Worm (Caenorhabditis elegans) whole organism, L1 larva: Measurements from ENCODE around the gene C50D2.7.

Experiments
- C16A3.4 ChIP-seq: fragments of 150-350 bp; optimal IDR thresholded peaks from 2 replicates; lab custom pipeline; 2014; ENCODE audit warnings: missing biosample characterization, missing genetic modification characterization
- C34B4.2 ChIP-seq: sonication (generic microtip); optimal IDR thresholded peaks from 2 replicates; lab custom pipeline; 2017; ENCODE audit warnings: mild to moderate bottlenecking, missing genetic modification characterization, missing compliant biosample characterization
- aha-1 ChIP-seq: fragments of 150-350 bp; optimal IDR thresholded peaks from 2 replicates; lab custom pipeline; 2014; ENCODE audit warnings: missing biosample characterization, missing genetic modification characterization
- alr-1 ChIP-seq: fragments of 200-800 bp; sonication (Bioruptor generic); optimal IDR thresholded peaks from 2 replicates; lab custom pipeline; 2018; ENCODE audit warnings: borderline replicate concordance, mild to moderate bottlenecking, missing genetic modification characterization, missing compliant biosample characterization
- blmp-1 ChIP-seq: fragments of 150-350 bp; optimal IDR thresholded peaks from 2 replicates; lab custom pipeline; 2014; ENCODE audit warnings: missing biosample characterization, missing genetic modification characterization
- ceh-63 ChIP-seq: fragments of 200-800 bp; sonication (Bioruptor generic); optimal IDR thresholded peaks from 2 replicates; lab custom pipeline; 2018; ENCODE audit warnings: mild to moderate bottlenecking, missing genetic modification characterization, missing compliant biosample characterization
- ceh-82 ChIP-seq, 3 experiments: fragments of 150-350 bp in 1 of 3; sonication (generic microtip) in 2 of 3; optimal IDR thresholded peaks; 2 replicates each; lab custom pipeline; 2014 to 2017; ENCODE audit warnings: missing biosample characterization in 3 of 3, missing genetic modification characterization in 3 of 3
- ceh-88 ChIP-seq: fragments of 200-800 bp; sonication (Bioruptor generic); IDR thresholded peaks from 2 replicates; pipeline ENCODE4 v1.3.6; 2022; ENCODE audit warnings: missing genetic modification characterization, missing compliant biosample characterization
- ceh-90 ChIP-seq: sonication (generic microtip); optimal IDR thresholded peaks from 2 replicates; lab custom pipeline; 2016; ENCODE audit warnings: missing genetic modification characterization, missing compliant biosample characterization
- ces-1 ChIP-seq: fragments of 150-350 bp; optimal IDR thresholded peaks from 2 replicates; lab custom pipeline; 2014; ENCODE audit warnings: missing biosample characterization, missing genetic modification reagents, missing genetic modification characterization
- dpl-1 ChIP-seq, 3 experiments: fragments of 150-350 bp in 2 of 3; sonication (generic microtip) in 1 of 3; optimal IDR thresholded peaks; 2 replicates each; lab custom pipeline; 2014 to 2017; ENCODE audit warnings: missing biosample characterization in 3 of 3, missing genetic modification characterization in 3 of 3, missing genetic modification reagents in 3 of 3
- dsc-1 ChIP-seq: sonication (generic microtip); optimal IDR thresholded peaks from 2 replicates; lab custom pipeline; 2016; ENCODE audit warnings: mild to moderate bottlenecking, missing genetic modification characterization, missing compliant biosample characterization
- efl-1 ChIP-seq, 4 experiments: fragments of 150-350 bp; optimal IDR thresholded peaks in 3 of 4; peaks in 1 of 4; 1 replicate in 1 of 4; 2 replicates in 3 of 4; lab custom pipeline; 2014; ENCODE audit warnings: missing biosample characterization in 2 of 4, missing genetic modification characterization in 2 of 4, missing genetic modification reagents in 2 of 4
- elt-2 ChIP-seq: sonication (generic microtip); optimal IDR thresholded peaks from 2 replicates; lab custom pipeline; 2016; ENCODE audit warnings: missing genetic modification characterization, mild to moderate bottlenecking, inconsistent platforms, missing compliant biosample characterization, missing genetic modification reagents
- ets-5 ChIP-seq: fragments of 200-800 bp; sonication (Bioruptor generic); IDR thresholded peaks from 2 replicates; pipeline ENCODE4 v1.3.6; 2022; ENCODE audit warnings: missing genetic modification characterization, missing compliant biosample characterization
- fkh-4 ChIP-seq: sonication (generic microtip); optimal IDR thresholded peaks from 2 replicates; lab custom pipeline; 2016; ENCODE audit warnings: missing compliant biosample characterization, missing genetic modification characterization, borderline replicate concordance
- fkh-8 ChIP-seq: sonication (generic microtip); optimal IDR thresholded peaks from 2 replicates; lab custom pipeline; 2016; ENCODE audit warnings: mild to moderate bottlenecking, missing genetic modification characterization, missing compliant biosample characterization
- grh-1 ChIP-seq: fragments of 200-800 bp; sonication (Bioruptor generic); IDR thresholded peaks from 2 replicates; pipeline ENCODE4 v1.3.6; 2022; ENCODE audit warnings: missing genetic modification reagents, missing genetic modification characterization, missing compliant biosample characterization
- hlh-17 ChIP-seq: fragments of 200-800 bp; sonication (Bioruptor generic); optimal IDR thresholded peaks from 2 replicates; lab custom pipeline; 2018; ENCODE audit warnings: missing genetic modification characterization, mild to moderate bottlenecking, missing compliant biosample characterization, moderate library complexity, borderline replicate concordance
- hlh-4 ChIP-seq: sonication (generic microtip); optimal IDR thresholded peaks from 2 replicates; lab custom pipeline; 2016; ENCODE audit warnings: mild to moderate bottlenecking, missing genetic modification characterization, missing compliant biosample characterization
- isw-1 ChIP-seq: fragments of 200-800 bp; sonication (Bioruptor generic); IDR thresholded peaks from 2 replicates; pipeline ENCODE4 v1.3.6; 2022; ENCODE audit warnings: missing genetic modification characterization, missing compliant biosample characterization
- jun-1 ChIP-seq: fragments of 150-350 bp; optimal IDR thresholded peaks from 2 replicates; lab custom pipeline; 2014; ENCODE audit warnings: missing biosample characterization, missing genetic modification reagents, missing genetic modification characterization
- lin-13 ChIP-seq: fragments of 150-350 bp; optimal IDR thresholded peaks from 2 replicates; lab custom pipeline; 2014; ENCODE audit warnings: missing biosample characterization, missing genetic modification reagents, missing genetic modification characterization
- lin-15B ChIP-seq: fragments of 150-350 bp; sonication (generic microtip); optimal IDR thresholded peaks from 3 replicates; lab custom pipeline; 2014; ENCODE audit warnings: missing biosample characterization, missing genetic modification characterization
- lin-39 ChIP-seq: fragments of 150-350 bp; optimal IDR thresholded peaks from 2 replicates; lab custom pipeline; 2014; ENCODE audit warnings: missing biosample characterization, missing genetic modification reagents, missing genetic modification characterization
- lsy-2 ChIP-seq, 2 experiments: fragments of 150-350 bp; optimal IDR thresholded peaks; 2 replicates each; lab custom pipeline; 2014; ENCODE audit warnings: missing biosample characterization in 2 of 2, missing genetic modification characterization in 2 of 2
- mdl-1 ChIP-seq, 2 experiments: fragments of 150-350 bp; optimal IDR thresholded peaks; 2 replicates each; lab custom pipeline; 2014 to 2017; ENCODE audit warnings: missing biosample characterization in 2 of 2, missing genetic modification characterization in 2 of 2, inconsistent platforms in 1 of 2
- mef-2 ChIP-seq: fragments of 150-350 bp; optimal IDR thresholded peaks from 2 replicates; lab custom pipeline; 2014; ENCODE audit warnings: missing biosample characterization, missing genetic modification characterization
- mep-1 ChIP-seq: fragments of 150-350 bp; optimal IDR thresholded peaks from 2 replicates; lab custom pipeline; 2014; ENCODE audit warnings: missing biosample characterization, missing genetic modification characterization
- nhr-11 ChIP-seq: fragments of 150-350 bp; optimal IDR thresholded peaks from 2 replicates; lab custom pipeline; 2014; ENCODE audit warnings: missing biosample characterization, missing genetic modification characterization
- nhr-12 ChIP-seq: sonication (generic microtip); optimal IDR thresholded peaks from 2 replicates; lab custom pipeline; 2017; ENCODE audit warnings: missing biosample characterization, missing genetic modification characterization
- nhr-47 ChIP-seq: sonication (generic microtip); optimal IDR thresholded peaks from 2 replicates; lab custom pipeline; 2016; ENCODE audit warnings: mild to moderate bottlenecking, missing genetic modification characterization, moderate library complexity, missing compliant biosample characterization
- nhr-71 ChIP-seq: sonication (generic microtip); optimal IDR thresholded peaks from 2 replicates; lab custom pipeline; 2016; ENCODE audit warnings: mild to moderate bottlenecking, missing genetic modification characterization, moderate library complexity, missing compliant biosample characterization
- nhr-76 ChIP-seq: sonication (generic microtip); optimal IDR thresholded peaks from 2 replicates; lab custom pipeline; 2017; ENCODE audit warnings: missing biosample characterization, missing genetic modification characterization
- nhr-77 ChIP-seq: fragments of 150-350 bp; optimal IDR thresholded peaks from 2 replicates; lab custom pipeline; 2014; ENCODE audit warnings: missing biosample characterization, missing genetic modification characterization
- nhr-84 ChIP-seq: sonication (generic microtip); optimal IDR thresholded peaks from 2 replicates; lab custom pipeline; 2017; ENCODE audit warnings: missing biosample characterization, missing genetic modification characterization
- pax-3 ChIP-seq: fragments of 200-800 bp; sonication (Bioruptor generic); optimal IDR thresholded peaks from 2 replicates; lab custom pipeline; 2018; ENCODE audit warnings: mild to moderate bottlenecking, missing genetic modification characterization, moderate library complexity, missing compliant biosample characterization
- skn-1 ChIP-seq: fragments of 150-350 bp; optimal IDR thresholded peaks from 2 replicates; lab custom pipeline; 2014; ENCODE audit warnings: missing biosample characterization, missing genetic modification characterization
- snpc-4 ChIP-seq: fragments of 150-350 bp; optimal IDR thresholded peaks from 2 replicates; lab custom pipeline; 2014; ENCODE audit warnings: missing biosample characterization, missing genetic modification characterization
- sup-37 ChIP-seq: fragments of 200-800 bp; sonication (Bioruptor generic); optimal IDR thresholded peaks from 2 replicates; lab custom pipeline; 2018; ENCODE audit warnings: mild to moderate bottlenecking, missing genetic modification characterization, missing compliant biosample characterization
- tbx-2 ChIP-seq: sonication (generic microtip); optimal IDR thresholded peaks from 2 replicates; lab custom pipeline; 2016; ENCODE audit warnings: missing genetic modification characterization, missing compliant biosample characterization
- tlp-1 ChIP-seq: fragments of 150-350 bp; optimal IDR thresholded peaks from 2 replicates; lab custom pipeline; 2014; ENCODE audit warnings: missing biosample characterization, missing genetic modification characterization
- unc-130 ChIP-seq: fragments of 150-350 bp; optimal IDR thresholded peaks from 2 replicates; lab custom pipeline; 2017; ENCODE audit warnings: missing biosample characterization, missing genetic modification characterization, inconsistent platforms
- unc-30 ChIP-seq: sonication (generic microtip); optimal IDR thresholded peaks from 2 replicates; lab custom pipeline; 2017; ENCODE audit warnings: missing biosample characterization, missing genetic modification characterization
- unc-62 ChIP-seq: fragments of 150-350 bp; optimal IDR thresholded peaks from 2 replicates; lab custom pipeline; 2014; ENCODE audit warnings: missing biosample characterization, missing genetic modification reagents, missing genetic modification characterization
- unc-86 ChIP-seq: sonication (generic microtip); optimal IDR thresholded peaks from 2 replicates; lab custom pipeline; 2016; ENCODE audit warnings: missing genetic modification characterization, missing compliant biosample characterization
- unc-98 ChIP-seq: fragments of 200-800 bp; sonication (Bioruptor generic); IDR thresholded peaks from 2 replicates; pipeline ENCODE4 v1.3.6; 2022; ENCODE audit warnings: missing genetic modification characterization, missing compliant biosample characterization
- vab-15 ChIP-seq: sonication (generic microtip); optimal IDR thresholded peaks from 2 replicates; lab custom pipeline; 2017; ENCODE audit warnings: missing genotype, mild to moderate bottlenecking, missing genetic modification characterization, missing compliant biosample characterization
- xbp-1 ChIP-seq: sonication (generic microtip); optimal IDR thresholded peaks from 2 replicates; lab custom pipeline; 2016; ENCODE audit warnings: missing genetic modification characterization, missing compliant biosample characterization
- zag-1 ChIP-seq: fragments of 150-350 bp; optimal IDR thresholded peaks from 2 replicates; lab custom pipeline; 2014; ENCODE audit warnings: missing biosample characterization, missing genetic modification characterization
- zip-4 ChIP-seq: fragments of 200-800 bp; sonication (Bioruptor generic); optimal IDR thresholded peaks from 2 replicates; lab custom pipeline; 2018; ENCODE audit warnings: mild to moderate bottlenecking, missing genetic modification characterization, moderate library complexity, missing compliant biosample characterization

C50D2.7 gene

ce11 chrII:97992-98763 lies 3.1 kb upstream of the C50D2.7 start, which contains the start of the genes luc-7L3 and sftb-6 (continued):
- TF ChIP-seq ces-1 (GFP tag; lab: Kevin White, UChicago) (no peak), fkh-8 (tag; lab: Kevin White, UChicago) (peak; percentile 76), tlp-1 (tag; lab: Kevin White, UChicago) (no peak), fkh-4 (tag; lab: Kevin White, UChicago) (no peak), lin-39 (peak; percentile 56), skn-1 (tag; lab: Kevin White, UChicago) (peak; percentile 50), mef-2 (tag; lab: Kevin White, UChicago) (no peak), dpl-1 (GFP tag; optimal IDR thresholded peaks at IDR 0.05; lab: Kevin White, UChicago) (peak; percentile 40 to 68 (median 50)), lsy-2 (tag; optimal IDR thresholded peaks at IDR 0.05; lab: Kevin White, UChicago) (peak; percentile 74 to 81), alr-1 (tag; lab: Kevin White, UChicago) (peak; percentile 92), C16A3.4 (tag; lab: Kevin White, UChicago) (peak; percentile 49), isw-1 (GFP tag; lab: Robert Waterston, UW) (peak; percentile 79), unc-98 (GFP tag; lab: Robert Waterston, UW) (0 out of 2 replicates have a peak, but pooled peaks have one; percentile 20), pax-3 (tag; lab: Kevin White, UChicago) (peak; percentile 46), nhr-76 (no peak), nhr-71 (tag; lab: Kevin White, UChicago) (peak; percentile 84), mdl-1 (tag; optimal IDR thresholded peaks at IDR 0.05; lab: Kevin White, UChicago) (no peak), blmp-1 (tag; lab: Kevin White, UChicago) (peak; percentile 22), tbx-2 (tag; lab: Kevin White, UChicago) (peak; percentile 75), jun-1 (tag; lab: Kevin White, UChicago) (no peak), nhr-12 (tag; lab: Kevin White, UChicago) (no peak), vab-15 (tag; lab: Kevin White, UChicago) (no peak), ets-5 (no peak), xbp-1 (tag; lab: Kevin White, UChicago) (peak; percentile 74), hlh-17 (GFP tag; lab: Kevin White, UChicago) (no peak), nhr-84 (tag; lab: Kevin White, UChicago) (no peak), ceh-82 (tag; optimal IDR thresholded peaks at IDR 0.05; lab: Kevin White, UChicago) (peak in 2 of 3 experiments; percentile 25 to 33), snpc-4 (tag; lab: Kevin White, UChicago) (no peak), ceh-88 (peak; percentile 67), nhr-47 (peak; percentile 89), unc-30 (tag; lab: Kevin White, UChicago) (no peak), C34B4.2 (tag; lab: Kevin White, UChicago) (no peak), lin-15B (peak; percentile 28), aha-1 (tag; lab: Kevin White, UChicago) (no peak), zip-4 (peak; percentile 55), nhr-11 (no peak), ceh-63 (GFP tag; lab: Kevin White, UChicago) (no peak), grh-1 (no peak), mep-1 (tag; lab: Kevin White, UChicago) (peak; percentile 55), unc-86 (tag; lab: Kevin White, UChicago) (peak; percentile 53), zag-1 (tag; lab: Kevin White, UChicago) (no peak), efl-1 (optimal IDR thresholded peaks at IDR 0.05; lab: Kevin White, UChicago) (peak; percentile 38 to 48), efl-1 (GFP tag; optimal IDR thresholded peaks at IDR 0.05 in 1 of 2; lab: Kevin White, UChicago) (peak; percentile 61 to 87), hlh-4 (tag; lab: Kevin White, UChicago) (no peak), nhr-77 (tag; lab: Kevin White, UChicago) (peak; percentile 24), unc-62 (GFP tag; lab: Kevin White, UChicago) (no peak), dsc-1 (tag; lab: Kevin White, UChicago) (peak; percentile 61), elt-2 (tag; lab: Kevin White, UChicago) (peak; percentile 9), ceh-90 (peak; percentile 44), sup-37 (GFP tag; lab: Kevin White, UChicago) (peak; percentile 50), lin-13 (GFP tag; lab: Kevin White, UChicago) (no peak), unc-130 (tag; lab: Kevin White, UChicago) (no peak)
